Worm (Caenorhabditis elegans) whole organism, young adult: Measurements from ENCODE around the gene F42A10.5.

ENCODE experiments used
- F39B2.1 ChIP-seq: fragments of 200-800 bp; sonication (Bioruptor generic); IDR thresholded peaks from 2 replicates; pipeline ENCODE4 v1.3.6; 2022; ENCODE audit warnings: missing genetic modification reagents, missing genetic modification characterization, missing compliant biosample characterization
- dpff-1 ChIP-seq: sonication (generic microtip); optimal IDR thresholded peaks from 2 replicates; lab custom pipeline; 2017; ENCODE audit warnings: mild to moderate bottlenecking, missing genetic modification characterization, missing compliant biosample characterization
- gei-17 ChIP-seq: fragments of 200-800 bp; sonication (Bioruptor generic); optimal IDR thresholded peaks from 2 replicates; lab custom pipeline; 2018; ENCODE audit warnings: mild to moderate bottlenecking, missing genetic modification characterization, missing compliant biosample characterization
- rcor-1 ChIP-seq: fragments of 200-800 bp; sonication (Bioruptor generic); IDR thresholded peaks from 2 replicates; pipeline ENCODE4 v1.3.6; 2022; ENCODE audit warnings: missing genetic modification reagents, missing genetic modification characterization, missing compliant biosample characterization
- rpc-1 ChIP-seq, 2 experiments: fragments of 150-350 bp in 1 of 2; sonication (generic microtip) in 1 of 2; optimal IDR thresholded peaks; 2 replicates each; lab custom pipeline; 2014 to 2018; ENCODE audit warnings: missing biosample characterization in 1 of 2, missing genetic modification characterization in 1 of 2, missing genetic modification reagents in 1 of 2, missing genotype in 1 of 2
- unc-62 ChIP-seq: fragments of 150-350 bp; optimal IDR thresholded peaks from 2 replicates; lab custom pipeline; 2014; ENCODE audit warnings: missing biosample characterization, missing genetic modification reagents, missing genetic modification characterization
- zim-3 ChIP-seq: sonication (generic microtip); optimal IDR thresholded peaks from 2 replicates; lab custom pipeline; 2017; ENCODE audit warnings: mild to moderate bottlenecking, missing genetic modification characterization, moderate library complexity, missing compliant biosample characterization

DNA sequence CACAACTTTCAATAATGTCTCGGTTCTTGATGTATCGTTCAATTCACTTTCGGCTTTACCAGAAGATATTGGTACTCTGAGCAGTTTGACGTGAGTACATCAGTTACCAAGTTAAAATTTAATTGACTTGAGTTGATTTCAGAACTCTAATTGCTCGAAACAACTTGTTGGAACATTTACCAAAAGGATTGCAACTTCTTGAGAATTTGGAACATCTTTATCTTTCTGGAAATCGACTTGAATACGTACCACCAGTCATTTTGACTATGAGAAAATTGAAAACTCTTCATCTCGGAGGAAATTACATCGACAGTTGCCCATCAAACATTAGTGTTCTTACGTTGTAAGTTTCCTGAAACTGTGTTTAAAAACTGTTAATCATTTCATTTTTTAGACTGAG lies 26.5 kb downstream of the F42A10.5 start:
- no peak for TF ChIP-seq unc-62
- no peak for TF ChIP-seq rcor-1 (GFP tag; lab: Robert Waterston, UW)
- TF ChIP-seq zim-3 (tag; lab: Kevin White, UChicago) = no peak
- TF ChIP-seq dpff-1 = no peak
- TF ChIP-seq gei-17 (GFP tag; lab: Kevin White, UChicago) = no peak
- TF ChIP-seq rpc-1 (optimal IDR thresholded peaks at IDR 0.05; lab: Kevin White, UChicago) = no peak
- TF ChIP-seq rpc-1 (tag; optimal IDR thresholded peaks at IDR 0.05; lab: Kevin White, UChicago) = no peak
- TF ChIP-seq F39B2.1 = no peak
